Fruit fly (Drosophila melanogaster): ENCODE results near the gene CG7179.

DNA sequence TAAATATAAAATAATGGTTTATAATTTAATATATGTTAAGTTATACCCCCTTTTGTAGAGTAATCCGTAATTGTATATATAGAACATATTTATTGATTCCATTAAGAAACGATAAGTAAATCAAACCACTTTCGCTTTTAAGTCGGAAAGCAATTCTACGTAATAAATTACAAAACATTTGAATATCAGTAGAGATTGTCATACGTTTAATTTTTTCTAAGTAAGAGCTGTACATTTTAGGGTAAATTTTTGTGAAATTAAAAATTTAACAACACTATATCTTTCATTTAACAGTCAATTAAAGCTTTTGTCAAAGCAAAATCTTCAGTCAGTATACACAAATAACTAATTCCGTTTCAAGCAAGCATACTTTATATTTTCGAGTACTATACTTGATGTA, 24.0 kb downstream of the CG7179 start, which contains the start of gene CG46025:
- TF ChIP-seq Rel (GFP tag; optimal IDR thresholded peaks at IDR 0.05) (no peak), Rel (tag; optimal IDR thresholded peaks at IDR 0.05) (no peak), h (GFP tag; optimal IDR thresholded peaks at IDR 0.05) (no peak), fru (GFP tag; optimal IDR thresholded peaks at IDR 0.05) (no peak), CrebA (GFP tag; optimal IDR thresholded peaks at IDR 0.05; ENCODE audit: borderline replicate concordance) (no peak), HLH106 (tag; optimal IDR thresholded peaks at IDR 0.05) (no peak), foxo (GFP tag; optimal IDR thresholded peaks at IDR 0.05) (no peak), sage (GFP tag; optimal IDR thresholded peaks at IDR 0.05) (no peak), usp (GFP tag; optimal IDR thresholded peaks at IDR 0.05) (no peak), pan (optimal IDR thresholded peaks at IDR 0.05) (no peak)
